Fruit fly (Drosophila melanogaster) whole organism, embryonic: Measurements from ENCODE around the gene CG8460.
A peak's percentile ranks its signal among the peaks of the same experiment; 100 is the strongest.

ENCODE experiments used
- Awh ChIP-seq: fragments of 200-800 bp; sonication (Bioruptor generic); IDR thresholded peaks from 2 replicates; pipeline ENCODE4, ENCODE4 v1.3.6; 2022; ENCODE audit warnings: missing biosample characterization, missing genetic modification characterization
- Blimp-1 ChIP-seq: fragments of 200-800 bp; sonication (Bioruptor generic); optimal IDR thresholded peaks from 3 replicates; lab custom pipeline; 2018; ENCODE audit warnings: missing biosample characterization, missing genetic modification characterization, mild to moderate bottlenecking, moderate library complexity, missing genetic modification reagents
- Bteb2 ChIP-seq: fragments of 200-800 bp; sonication (Bioruptor generic); optimal IDR thresholded peaks from 2 replicates; lab custom pipeline; 2016; ENCODE audit warnings: missing biosample characterization, missing genetic modification characterization
- CG10274 ChIP-seq: fragments of 200-800 bp; sonication (Bioruptor generic); optimal IDR thresholded peaks from 3 replicates; lab custom pipeline; 2017; ENCODE audit warnings: missing biosample characterization, mild to moderate bottlenecking, missing genetic modification characterization
- CG10979 ChIP-seq: fragments of 200-800 bp; sonication (Bioruptor generic); optimal IDR thresholded peaks from 2 replicates; lab custom pipeline; 2018; ENCODE audit warnings: missing biosample characterization, mild to moderate bottlenecking, missing genetic modification characterization, moderate library complexity
- CG11560 ChIP-seq: fragments of 200-800 bp; sonication (Bioruptor generic); IDR thresholded peaks from 3 replicates; pipeline ENCODE4 v1.3.6; 2022; ENCODE audit warnings: missing biosample characterization, missing genetic modification characterization
- CG13287 ChIP-seq: fragments of 200-800 bp; sonication (Bioruptor generic); IDR thresholded peaks from 2 replicates; pipeline ENCODE4 v1.3.6; 2022; ENCODE audit warnings: missing biosample characterization, missing genetic modification characterization; ENCODE audit not compliant: partially characterized antibody
- CG14050 ChIP-seq: fragments of 200-800 bp; sonication (Bioruptor generic); IDR thresholded peaks from 3 replicates; pipeline ENCODE4 v1.3.6; 2022; ENCODE audit warnings: missing biosample characterization, missing genetic modification characterization
- CG15601 ChIP-seq: fragments of 200-800 bp; sonication (Bioruptor generic); optimal IDR thresholded peaks from 3 replicates; lab custom pipeline; 2019; ENCODE audit warnings: missing biosample characterization, mild to moderate bottlenecking, missing genetic modification characterization, moderate library complexity
- CG2120 ChIP-seq: fragments of 200-800 bp; sonication (Bioruptor generic); optimal IDR thresholded peaks from 3 replicates; lab custom pipeline; 2016; ENCODE audit warnings: missing biosample characterization, missing genetic modification characterization
- CG2199 ChIP-seq: fragments of 200-800 bp; sonication (Bioruptor generic); IDR thresholded peaks from 3 replicates; pipeline ENCODE4 v1.3.6; 2022; ENCODE audit warnings: missing biosample characterization, missing genetic modification characterization
- CG2875 ChIP-seq: fragments of 200-800 bp; sonication (Bioruptor generic); optimal IDR thresholded peaks from 2 replicates; lab custom pipeline; 2017; ENCODE audit warnings: missing biosample characterization, mild to moderate bottlenecking, missing genetic modification characterization, missing genetic modification reagents
- CG34376 ChIP-seq: fragments of 200-800 bp; sonication (Bioruptor generic); optimal IDR thresholded peaks from 2 replicates; lab custom pipeline; 2018; ENCODE audit warnings: missing biosample characterization, mild to moderate bottlenecking, missing genetic modification characterization
- CG4820 ChIP-seq: fragments of 200-800 bp; sonication (Bioruptor generic); optimal IDR thresholded peaks from 3 replicates; lab custom pipeline; 2016; ENCODE audit warnings: missing biosample characterization, missing genetic modification characterization
- CG7839 ChIP-seq: fragments of 200-800 bp; sonication (Bioruptor generic); optimal IDR thresholded peaks from 3 replicates; lab custom pipeline; 2018; ENCODE audit warnings: missing biosample characterization, mild to moderate bottlenecking, missing genetic modification characterization, moderate library complexity
- CG7987 ChIP-seq: fragments of 200-800 bp; sonication (Bioruptor generic); optimal IDR thresholded peaks from 2 replicates; lab custom pipeline; 2018; ENCODE audit warnings: missing biosample characterization, mild to moderate bottlenecking, missing genetic modification characterization, moderate library complexity
- CG8924 ChIP-seq: fragments of 200-800 bp; optimal IDR thresholded peaks from 3 replicates; lab custom pipeline; 2019; ENCODE audit warnings: missing biosample characterization, mild to moderate bottlenecking, missing genetic modification characterization, moderate library complexity
- CrebB ChIP-seq: fragments of 200-800 bp; sonication (Bioruptor generic); optimal IDR thresholded peaks from 3 replicates; lab custom pipeline; 2018; ENCODE audit warnings: missing biosample characterization, mild to moderate bottlenecking, missing genetic modification characterization
- D ChIP-seq, 2 experiments: fragments of 200-800 bp in 1 of 2; fragments of >200 bp in 1 of 2; sonication (Bioruptor generic) in 1 of 2; optimal IDR thresholded peaks; 2 replicates in 1 of 2; 3 replicates in 1 of 2; lab custom pipeline; 2017; ENCODE audit warnings: mild to moderate bottlenecking in 1 of 2, missing biosample characterization in 1 of 2, missing genetic modification characterization in 1 of 2, missing genetic modification reagents in 1 of 2
- D19A ChIP-seq: fragments of 200-800 bp; optimal IDR thresholded peaks from 3 replicates; lab custom pipeline; 2019; ENCODE audit warnings: missing biosample characterization, mild to moderate bottlenecking, missing genetic modification characterization, moderate library complexity
- Doc2 ChIP-seq: fragments of 200-800 bp; sonication (Bioruptor generic); IDR thresholded peaks from 2 replicates; pipeline ENCODE4 v1.3.6; 2022; ENCODE audit warnings: missing biosample characterization, missing genetic modification characterization
- HLH3B ChIP-seq: fragments of 200-800 bp; sonication (Bioruptor generic); IDR thresholded peaks from 2 replicates; pipeline ENCODE4 v1.3.6; 2022; ENCODE audit warnings: missing biosample characterization, missing genetic modification characterization
- HmgD ChIP-seq: fragments of 200-800 bp; sonication (Bioruptor generic); optimal IDR thresholded peaks from 3 replicates; lab custom pipeline; 2016; ENCODE audit warnings: missing biosample characterization, missing genetic modification characterization
- HmgZ ChIP-seq: fragments of 200-800 bp; sonication (Bioruptor generic); optimal IDR thresholded peaks from 2 replicates; lab custom pipeline; 2018; ENCODE audit warnings: missing biosample characterization, mild to moderate bottlenecking, missing genetic modification characterization
- Hr39 ChIP-seq: fragments of >200 bp; optimal IDR thresholded peaks from 2 replicates; lab custom pipeline; 2017
- Hr78 ChIP-seq, 2 experiments: fragments of 200-800 bp in 1 of 2; fragments of >200 bp in 1 of 2; sonication (Bioruptor generic) in 1 of 2; optimal IDR thresholded peaks; 2 replicates each; lab custom pipeline; 2017 to 2019; ENCODE audit warnings: missing biosample characterization in 2 of 2, missing genetic modification characterization in 2 of 2, mild to moderate bottlenecking in 1 of 2, moderate library complexity in 1 of 2
- MESR4 ChIP-seq: fragments of 200-800 bp; sonication (Bioruptor generic); optimal IDR thresholded peaks from 2 replicates; lab custom pipeline; 2018; ENCODE audit warnings: missing biosample characterization, mild to moderate bottlenecking, missing genetic modification characterization, moderate library complexity
- Sry-δ ChIP-seq: fragments of 200-800 bp; sonication (Bioruptor generic); optimal IDR thresholded peaks from 2 replicates; lab custom pipeline; 2016; ENCODE audit warnings: missing biosample characterization, missing genetic modification characterization
- Xbp1 ChIP-seq: fragments of 200-800 bp; sonication (Bioruptor generic); optimal IDR thresholded peaks from 3 replicates; lab custom pipeline; 2016; ENCODE audit warnings: missing biosample characterization, mild to moderate bottlenecking, missing genetic modification characterization
- cato ChIP-seq: fragments of 200-800 bp; sonication (Bioruptor generic); optimal IDR thresholded peaks from 2 replicates; lab custom pipeline; 2016; ENCODE audit warnings: missing biosample characterization, missing genetic modification characterization, borderline replicate concordance
- dmrt11E ChIP-seq: fragments of 200-800 bp; sonication (Bioruptor generic); optimal IDR thresholded peaks from 3 replicates; lab custom pipeline; 2018; ENCODE audit warnings: missing biosample characterization, mild to moderate bottlenecking, missing genetic modification characterization, moderate library complexity
- dpn ChIP-seq, 2 experiments: fragments of 200-800 bp; sonication (Bioruptor generic); optimal IDR thresholded peaks; 3 replicates each; lab custom pipeline; 2016; ENCODE audit warnings: missing biosample characterization in 2 of 2, missing genetic modification characterization in 2 of 2
- eve ChIP-seq, 2 experiments: fragments of >200 bp; optimal IDR thresholded peaks; 2 replicates each; lab custom pipeline; 2017; ENCODE audit warnings: missing biosample characterization in 2 of 2, missing genetic modification characterization in 2 of 2
- ftz-f1 ChIP-seq: fragments of 200-800 bp; sonication (Bioruptor generic); optimal IDR thresholded peaks from 2 replicates; lab custom pipeline; 2016; ENCODE audit warnings: missing biosample characterization, missing genetic modification characterization
- gsb ChIP-seq: fragments of 200-800 bp; sonication (Bioruptor generic); IDR thresholded peaks from 2 replicates; pipeline ENCODE4 v1.3.6; 2022; ENCODE audit warnings: missing biosample characterization, missing genetic modification characterization
- hth ChIP-seq: fragments of >200 bp; optimal IDR thresholded peaks from 2 replicates; lab custom pipeline; 2017; ENCODE audit warnings: inconsistent platforms
- jumu ChIP-seq: fragments of 200-800 bp; sonication (Bioruptor generic); optimal IDR thresholded peaks from 3 replicates; lab custom pipeline; 2016; ENCODE audit warnings: missing biosample characterization, missing genetic modification characterization
- lola ChIP-seq, 3 experiments: fragments of >200 bp in 2 of 3; fragments of 200-800 bp in 1 of 3; sonication (Bioruptor generic) in 1 of 3; optimal IDR thresholded peaks; 2 replicates each; lab custom pipeline; 2017 to 2019; ENCODE audit warnings: missing biosample characterization in 3 of 3, missing genetic modification characterization in 3 of 3, mild to moderate bottlenecking in 1 of 3, moderate library complexity in 1 of 3
- org-1 ChIP-seq: fragments of 200-800 bp; sonication (Bioruptor generic); optimal IDR thresholded peaks from 2 replicates; lab custom pipeline; 2017; ENCODE audit warnings: missing biosample characterization, missing genetic modification characterization
- scrt ChIP-seq: fragments of 200-800 bp; sonication (Bioruptor generic); optimal IDR thresholded peaks from 2 replicates; lab custom pipeline; 2018; ENCODE audit warnings: missing biosample characterization, mild to moderate bottlenecking, missing genetic modification characterization, moderate library complexity
- sim ChIP-seq: fragments of 200-800 bp; sonication (Bioruptor generic); IDR thresholded peaks from 2 replicates; pipeline ENCODE4 v1.3.6; 2022; ENCODE audit warnings: missing biosample characterization, missing genetic modification characterization
- sima ChIP-seq: fragments of 200-800 bp; sonication (Bioruptor generic); optimal IDR thresholded peaks from 2 replicates; lab custom pipeline; 2016; ENCODE audit warnings: missing biosample characterization, missing genetic modification characterization
- twi ChIP-seq: fragments of 200-800 bp; optimal IDR thresholded peaks from 2 replicates; lab custom pipeline; 2019; ENCODE audit warnings: missing biosample characterization, mild to moderate bottlenecking, missing genetic modification characterization, moderate library complexity
- usp ChIP-seq: fragments of >200 bp; optimal IDR thresholded peaks from 2 replicates; lab custom pipeline; 2017; ENCODE audit warnings: missing biosample characterization, missing genetic modification characterization
- wdn ChIP-seq: fragments of 200-800 bp; sonication (Bioruptor generic); IDR thresholded peaks from 2 replicates; pipeline ENCODE4 v1.3.6; 2022; ENCODE audit warnings: missing biosample characterization, missing genetic modification characterization
- wek ChIP-seq: fragments of 200-800 bp; sonication (Bioruptor generic); optimal IDR thresholded peaks from 3 replicates; lab custom pipeline; 2018; ENCODE audit warnings: missing biosample characterization, mild to moderate bottlenecking, missing genetic modification characterization, moderate library complexity
- zen ChIP-seq: fragments of 200-800 bp; sonication (Bioruptor generic); optimal IDR thresholded peaks from 3 replicates; lab custom pipeline; 2018; ENCODE audit warnings: missing biosample characterization, mild to moderate bottlenecking, missing genetic modification characterization, moderate library complexity

The CG8460 gene

dm6 chr2L:8159498-8159897 lies 37.5 kb upstream of the CG8460 start, which contains the start of the genes PAPLA1 and Rbsn-5 (continued):
- TF ChIP-seq cato (peak; percentile 92), CrebB (tag; lab: Kevin White, UChicago) (peak; percentile 88), CG2875 (GFP tag; lab: Kevin White, UChicago) (peak; percentile 80), wek (GFP tag; lab: Kevin White, UChicago) (peak; percentile 66), HmgD (GFP tag; lab: Kevin White, UChicago) (peak; percentile 94), org-1 (GFP tag; lab: Kevin White, UChicago) (peak; percentile 86), scrt (GFP tag; lab: Kevin White, UChicago) (peak; percentile 86), D19A (peak; percentile 86), Hr39 (lab: Kevin White, UChicago) (no peak), Awh (peak; percentile 86)

- TF ChIP-seq usp: peak; percentile 12
- peak; percentile 37 for TF ChIP-seq D (optimal IDR thresholded peaks at IDR 0.05; lab: Kevin White, UChicago)
- no peak for TF ChIP-seq D (GFP tag; optimal IDR thresholded peaks at IDR 0.05; lab: Kevin White, UChicago)
- peak; percentile 51 for TF ChIP-seq MESR4
- no peak for TF ChIP-seq Hr78 (GFP tag; optimal IDR thresholded peaks at IDR 0.05; lab: Kevin White, UChicago)
- TF ChIP-seq ftz-f1 (GFP tag; lab: Kevin White, UChicago): peak; percentile 26
- TF ChIP-seq dmrt11E (tag; lab: Kevin White, UChicago): no peak
- no peak for TF ChIP-seq Xbp1 (GFP tag; lab: Kevin White, UChicago)
Observed at dm6 chr2L:8161994-8162306, 35.0 kb upstream of the CG8460 start.

- peak in 1 of 3 experiments; percentile 99 for TF ChIP-seq lola (GFP tag; optimal IDR thresholded peaks at IDR 0.05; lab: Kevin White, UChicago)
- TF ChIP-seq zen (tag; lab: Kevin White, UChicago): peak; percentile 96
- TF ChIP-seq HmgZ (tag; lab: Kevin White, UChicago): peak; percentile 97
- TF ChIP-seq CG13287 (GFP tag; lab: Robert Waterston, UW): peak; percentile 90
- peak; percentile 80 for TF ChIP-seq CG11560 (tag; lab: Robert Waterston, UW)
- TF ChIP-seq CG34376 (GFP tag; lab: Kevin White, UChicago): peak; percentile 100
- peak; percentile 85 for TF ChIP-seq gsb
- TF ChIP-seq CG10979: peak; percentile 99
- TF ChIP-seq Bteb2 (GFP tag; lab: Kevin White, UChicago): peak; percentile 92
- peak; percentile 97 for TF ChIP-seq CG7839 (tag; lab: Kevin White, UChicago)
- peak; percentile 93 for TF ChIP-seq CG7987 (GFP tag; lab: Kevin White, UChicago)
- TF ChIP-seq jumu: peak; percentile 96
- peak; percentile 68 for TF ChIP-seq sim (GFP tag; lab: Robert Waterston, UW)
- peak; percentile 98 for TF ChIP-seq CG2120 (GFP tag; lab: Kevin White, UChicago)
- peak; percentile 88; the same call in 1 of the 3 replicates for TF ChIP-seq CG2199
- peak; percentile 87 for TF ChIP-seq CG14050 (GFP tag; lab: Robert Waterston, UW)
- peak in 1 of 2 experiments; percentile 99 for TF ChIP-seq eve (GFP tag; optimal IDR thresholded peaks at IDR 0.05; lab: Kevin White, UChicago)
- peak; percentile 96 for TF ChIP-seq Blimp-1 (GFP tag; lab: Kevin White, UChicago)
- peak; percentile 89 for TF ChIP-seq Sry-δ (GFP tag; lab: Kevin White, UChicago)
- peak; percentile 86 for TF ChIP-seq wdn (GFP tag; lab: Robert Waterston, UW)
- peak; percentile 83 for TF ChIP-seq CG10274 (GFP tag; lab: Kevin White, UChicago)
- peak; percentile 99 for TF ChIP-seq CG8924
- TF ChIP-seq dpn (GFP tag; optimal IDR thresholded peaks at IDR 0.05; lab: Kevin White, UChicago): peak; percentile 93 to 96
- TF ChIP-seq sima (GFP tag; lab: Kevin White, UChicago): peak; percentile 58
- TF ChIP-seq Doc2 (GFP tag; lab: Robert Waterston, UW): no peak
- no peak for TF ChIP-seq hth
- TF ChIP-seq CG15601 (tag; lab: Kevin White, UChicago): peak; percentile 97
- peak; percentile 90 for TF ChIP-seq HLH3B (GFP tag; lab: Robert Waterston, UW)
- TF ChIP-seq CG4820 (GFP tag; lab: Kevin White, UChicago): peak; percentile 100
- peak; percentile 86 for TF ChIP-seq Awh
- TF ChIP-seq twi (tag; lab: Kevin White, UChicago): peak; percentile 97
Observed at dm6 chr2L:8162307-8163024, 34.5 kb upstream of the CG8460 start, which contains the start of gene Acbp1. Gene Acbp1 (minus strand): TSS chr2L:8162452.
